Fruit fly (Drosophila melanogaster) whole organism, embryonic: ENCODE data around the gene Polr3G.

ENCODE experiments used
- B-H2 ChIP-seq: fragments of 200-800 bp; sonication (Bioruptor generic); optimal IDR thresholded peaks from 2 replicates; lab custom pipeline; 2018; ENCODE audit warnings: missing biosample characterization, mild to moderate bottlenecking, missing genetic modification characterization
- Blimp-1 ChIP-seq: fragments of 200-800 bp; sonication (Bioruptor generic); optimal IDR thresholded peaks from 3 replicates; lab custom pipeline; 2018; ENCODE audit warnings: missing biosample characterization, missing genetic modification characterization, mild to moderate bottlenecking, moderate library complexity, missing genetic modification reagents
- C15 ChIP-seq: fragments of 200-800 bp; sonication (Bioruptor generic); IDR thresholded peaks from 3 replicates; pipeline ENCODE4 v1.3.6; 2022; ENCODE audit warnings: missing biosample characterization, missing genetic modification characterization
- CG10654 ChIP-seq: fragments of 200-800 bp; sonication (Bioruptor generic); optimal IDR thresholded peaks from 2 replicates; lab custom pipeline; 2016; ENCODE audit warnings: missing biosample characterization, missing genetic modification characterization
- CG10959 ChIP-seq: fragments of 200-800 bp; sonication (Bioruptor generic); IDR thresholded peaks from 2 replicates; pipeline ENCODE4 v1.3.6; 2022; ENCODE audit warnings: missing biosample characterization, missing genetic modification characterization
- CG12071 ChIP-seq: fragments of 200-800 bp; sonication (Bioruptor generic); optimal IDR thresholded peaks from 3 replicates; lab custom pipeline; 2018; ENCODE audit warnings: missing biosample characterization, mild to moderate bottlenecking, missing genetic modification characterization
- CG12744 ChIP-seq: fragments of 200-800 bp; sonication (Bioruptor generic); optimal IDR thresholded peaks from 2 replicates; lab custom pipeline; 2016; ENCODE audit warnings: missing biosample characterization, missing genetic modification characterization
- CG12942 ChIP-seq: fragments of 200-800 bp; sonication (Bioruptor generic); optimal IDR thresholded peaks from 3 replicates; lab custom pipeline; 2016; ENCODE audit warnings: missing biosample characterization, missing genetic modification characterization
- CG14014 ChIP-seq: fragments of 200-800 bp; sonication (Bioruptor generic); IDR thresholded peaks from 2 replicates; pipeline ENCODE4 v1.3.6; 2022; ENCODE audit warnings: missing biosample characterization, missing genetic modification characterization
- CG14965 ChIP-seq: fragments of 200-800 bp; sonication (Bioruptor generic); optimal IDR thresholded peaks from 2 replicates; lab custom pipeline; 2016; ENCODE audit warnings: missing biosample characterization, missing genetic modification characterization, borderline replicate concordance
- CG15514 ChIP-seq: fragments of 200-800 bp; sonication (Bioruptor generic); optimal IDR thresholded peaks from 3 replicates; lab custom pipeline; 2017; ENCODE audit warnings: missing biosample characterization, missing genetic modification characterization, mild to moderate bottlenecking, moderate library complexity, missing genetic modification reagents
- CG17385 ChIP-seq: fragments of 200-800 bp; sonication (Bioruptor generic); optimal IDR thresholded peaks from 3 replicates; lab custom pipeline; 2018; ENCODE audit warnings: missing biosample characterization, mild to moderate bottlenecking, missing genetic modification characterization
- CG2120 ChIP-seq: fragments of 200-800 bp; sonication (Bioruptor generic); optimal IDR thresholded peaks from 3 replicates; lab custom pipeline; 2016; ENCODE audit warnings: missing biosample characterization, missing genetic modification characterization
- CG31365 ChIP-seq: fragments of 200-800 bp; sonication (Bioruptor generic); optimal IDR thresholded peaks from 2 replicates; lab custom pipeline; 2018; ENCODE audit warnings: missing biosample characterization, mild to moderate bottlenecking, missing genetic modification characterization
- CG3163 ChIP-seq: fragments of 200-800 bp; sonication (Bioruptor generic); optimal IDR thresholded peaks from 3 replicates; lab custom pipeline; 2016; ENCODE audit warnings: missing biosample characterization, missing genetic modification characterization
- CG9932 ChIP-seq: fragments of 200-800 bp; sonication (Bioruptor generic); IDR thresholded peaks from 2 replicates; pipeline ENCODE4 v1.3.6; 2022; ENCODE audit warnings: missing biosample characterization, missing genetic modification characterization
- Dll ChIP-seq: fragments of 200-800 bp; sonication (Bioruptor generic); IDR thresholded peaks from 4 replicates; pipeline ENCODE4 v1.3.6; 2022; ENCODE audit warnings: missing biosample characterization, missing genetic modification characterization; ENCODE audit not compliant: partially characterized antibody
- Doc2 ChIP-seq: fragments of 200-800 bp; sonication (Bioruptor generic); IDR thresholded peaks from 2 replicates; pipeline ENCODE4 v1.3.6; 2022; ENCODE audit warnings: missing biosample characterization, missing genetic modification characterization
- Ets97D ChIP-seq: fragments of 200-800 bp; sonication (Bioruptor generic); optimal IDR thresholded peaks from 3 replicates; lab custom pipeline; 2016; ENCODE audit warnings: missing biosample characterization, missing genetic modification characterization
- Gug ChIP-seq: fragments of 200-800 bp; sonication (Bioruptor generic); IDR thresholded peaks from 4 replicates; pipeline ENCODE4 v1.3.6; 2022; ENCODE audit warnings: missing biosample characterization, missing genetic modification characterization
- Hand ChIP-seq: fragments of 200-800 bp; sonication (Bioruptor generic); optimal IDR thresholded peaks from 2 replicates; lab custom pipeline; 2017; ENCODE audit warnings: mild to moderate bottlenecking, missing biosample characterization, missing genetic modification reagents, missing genetic modification characterization
- HmgD ChIP-seq: fragments of 200-800 bp; sonication (Bioruptor generic); optimal IDR thresholded peaks from 3 replicates; lab custom pipeline; 2016; ENCODE audit warnings: missing biosample characterization, missing genetic modification characterization
- Hmx ChIP-seq: fragments of 200-800 bp; sonication (Bioruptor generic); optimal IDR thresholded peaks from 2 replicates; lab custom pipeline; 2016; ENCODE audit warnings: missing biosample characterization, missing genetic modification characterization
- Hr51 ChIP-seq, 2 experiments: fragments of 200-800 bp; sonication (Bioruptor generic); optimal IDR thresholded peaks; 2 replicates in 1 of 2; 3 replicates in 1 of 2; lab custom pipeline; 2016 to 2018; ENCODE audit warnings: missing biosample characterization in 2 of 2, missing genetic modification characterization in 2 of 2, mild to moderate bottlenecking in 1 of 2, moderate library complexity in 1 of 2
- Hr78 ChIP-seq, 2 experiments: fragments of 200-800 bp in 1 of 2; fragments of >200 bp in 1 of 2; sonication (Bioruptor generic) in 1 of 2; optimal IDR thresholded peaks; 2 replicates each; lab custom pipeline; 2017 to 2019; ENCODE audit warnings: missing biosample characterization in 2 of 2, missing genetic modification characterization in 2 of 2, mild to moderate bottlenecking in 1 of 2, moderate library complexity in 1 of 2
- Kr ChIP-seq: fragments of 200-800 bp; sonication (Bioruptor generic); optimal IDR thresholded peaks from 2 replicates; lab custom pipeline; 2017; ENCODE audit warnings: missing biosample characterization, mild to moderate bottlenecking, missing genetic modification characterization
- Lhr ChIP-seq: fragments of 200-800 bp; sonication (Bioruptor generic); optimal IDR thresholded peaks from 3 replicates; lab custom pipeline; 2017; ENCODE audit warnings: mild to moderate bottlenecking, missing biosample characterization, missing genetic modification reagents, missing genetic modification characterization
- MESR4 ChIP-seq: fragments of 200-800 bp; sonication (Bioruptor generic); optimal IDR thresholded peaks from 2 replicates; lab custom pipeline; 2018; ENCODE audit warnings: missing biosample characterization, mild to moderate bottlenecking, missing genetic modification characterization, moderate library complexity
- Meics ChIP-seq: fragments of 200-800 bp; sonication (Bioruptor generic); optimal IDR thresholded peaks from 2 replicates; lab custom pipeline; 2017; ENCODE audit warnings: missing biosample characterization, mild to moderate bottlenecking, missing genetic modification characterization
- Nf-YC ChIP-seq: fragments of 200-800 bp; optimal IDR thresholded peaks from 3 replicates; lab custom pipeline; 2019; ENCODE audit warnings: missing biosample characterization, mild to moderate bottlenecking, missing genetic modification characterization, moderate library complexity
- Rx ChIP-seq: fragments of 200-800 bp; sonication (Bioruptor generic); IDR thresholded peaks from 2 replicates; pipeline ENCODE4 v1.3.6; 2022; ENCODE audit warnings: missing biosample characterization, missing genetic modification characterization
- Scr ChIP-seq: fragments of 200-800 bp; sonication (Bioruptor generic); IDR thresholded peaks from 2 replicates; pipeline ENCODE4 v1.3.6; 2022; ENCODE audit warnings: missing biosample characterization, missing genetic modification characterization; ENCODE audit not compliant: partially characterized antibody
- Sox102F ChIP-seq: fragments of 200-800 bp; sonication (Bioruptor generic); optimal IDR thresholded peaks from 2 replicates; lab custom pipeline; 2018; ENCODE audit warnings: missing biosample characterization, mild to moderate bottlenecking, missing genetic modification characterization, moderate library complexity
- bcd ChIP-seq: fragments of 200-800 bp; sonication (Bioruptor generic); optimal IDR thresholded peaks from 2 replicates; lab custom pipeline; 2017; ENCODE audit warnings: missing biosample characterization, mild to moderate bottlenecking, missing genetic modification characterization
- bigmax ChIP-seq: fragments of 200-800 bp; sonication (Bioruptor generic); optimal IDR thresholded peaks from 2 replicates; lab custom pipeline; 2018; ENCODE audit warnings: missing biosample characterization, mild to moderate bottlenecking, missing genetic modification characterization
- bowl ChIP-seq: fragments of 200-800 bp; sonication (Bioruptor generic); IDR thresholded peaks from 2 replicates; pipeline ENCODE4 v1.3.6; 2022; ENCODE audit warnings: missing biosample characterization, missing genetic modification characterization
- dati ChIP-seq: fragments of 200-800 bp; sonication (Bioruptor generic); IDR thresholded peaks from 2 replicates; pipeline ENCODE4 v1.3.6; 2022; ENCODE audit warnings: missing biosample characterization, missing genetic modification characterization
- dmrt11E ChIP-seq: fragments of 200-800 bp; sonication (Bioruptor generic); optimal IDR thresholded peaks from 3 replicates; lab custom pipeline; 2018; ENCODE audit warnings: missing biosample characterization, mild to moderate bottlenecking, missing genetic modification characterization, moderate library complexity
- emc ChIP-seq: fragments of 200-800 bp; sonication (Bioruptor generic); optimal IDR thresholded peaks from 2 replicates; lab custom pipeline; 2016; ENCODE audit warnings: missing biosample characterization, missing genetic modification characterization
- gt ChIP-seq: fragments of 200-800 bp; sonication (Bioruptor generic); IDR thresholded peaks from 2 replicates; pipeline ENCODE4 v1.3.6; 2022; ENCODE audit warnings: missing biosample characterization, missing genetic modification characterization
- jumu ChIP-seq: fragments of 200-800 bp; sonication (Bioruptor generic); optimal IDR thresholded peaks from 3 replicates; lab custom pipeline; 2016; ENCODE audit warnings: missing biosample characterization, missing genetic modification characterization
- kay ChIP-seq: fragments of 200-800 bp; sonication (Bioruptor generic); optimal IDR thresholded peaks from 2 replicates; lab custom pipeline; 2016; ENCODE audit warnings: missing biosample characterization, missing genetic modification characterization
- knrl ChIP-seq: fragments of 200-800 bp; sonication (Bioruptor generic); IDR thresholded peaks from 3 replicates; pipeline ENCODE4 v1.3.6; 2022; ENCODE audit warnings: missing biosample characterization, missing genetic modification characterization; ENCODE audit not compliant: partially characterized antibody
- lilli ChIP-seq: fragments of 200-800 bp; sonication (Bioruptor generic); optimal IDR thresholded peaks from 3 replicates; lab custom pipeline; 2016; ENCODE audit warnings: missing biosample characterization, missing genetic modification characterization
- lmd ChIP-seq: fragments of 200-800 bp; sonication (Bioruptor generic); IDR thresholded peaks from 2 replicates; pipeline ENCODE4 v1.3.6; 2022; ENCODE audit warnings: missing biosample characterization, missing genetic modification characterization
- pb ChIP-seq: fragments of 200-800 bp; sonication (Bioruptor generic); optimal IDR thresholded peaks from 3 replicates; lab custom pipeline; 2016; ENCODE audit warnings: missing biosample characterization, missing genetic modification characterization
- peb ChIP-seq: fragments of 200-800 bp; sonication (Bioruptor generic); IDR thresholded peaks from 2 replicates; pipeline ENCODE4 v1.3.6; 2022; ENCODE audit warnings: missing biosample characterization, missing genetic modification characterization
- ranshi ChIP-seq: fragments of 200-800 bp; sonication (Bioruptor generic); IDR thresholded peaks from 2 replicates; pipeline ENCODE4 v1.3.6; 2022; ENCODE audit warnings: missing biosample characterization, missing genetic modification characterization
- sima ChIP-seq: fragments of 200-800 bp; sonication (Bioruptor generic); optimal IDR thresholded peaks from 2 replicates; lab custom pipeline; 2016; ENCODE audit warnings: missing biosample characterization, missing genetic modification characterization
- ssp ChIP-seq: fragments of 200-800 bp; sonication (Bioruptor generic); IDR thresholded peaks from 2 replicates; pipeline ENCODE4 v1.3.6; 2022; ENCODE audit warnings: missing biosample characterization, missing genetic modification characterization
- wek ChIP-seq: fragments of 200-800 bp; sonication (Bioruptor generic); optimal IDR thresholded peaks from 3 replicates; lab custom pipeline; 2018; ENCODE audit warnings: missing biosample characterization, mild to moderate bottlenecking, missing genetic modification characterization, moderate library complexity

Polr3G gene

dm6 chr3L:17427013-17427412 is at the start of gene Polr3G (continued):
- TF ChIP-seq CG17385 (GFP tag; lab: Kevin White, UChicago) (peak; percentile 25), Hr51 (GFP tag; optimal IDR thresholded peaks at IDR 0.05; lab: Kevin White, UChicago) (peak in 1 of 2 experiments; percentile 19), bowl (GFP tag; lab: Robert Waterston, UW) (no peak; the same call in 1 of the 2 replicates), CG3163 (GFP tag; lab: Kevin White, UChicago) (no peak), Hand (no peak), HmgD (no peak), gt (GFP tag; lab: Robert Waterston, UW) (no peak), Nf-YC (tag; lab: Kevin White, UChicago) (peak; percentile 33), bigmax (GFP tag; lab: Kevin White, UChicago) (no peak), CG15514 (GFP tag; lab: Kevin White, UChicago) (peak; percentile 39), CG12744 (GFP tag; lab: Kevin White, UChicago) (no peak), CG14014 (GFP tag; lab: Robert Waterston, UW) (0 out of 2 replicates have a peak, but pooled peaks have one; percentile 22), Dll (GFP tag; lab: Robert Waterston, UW) (peak; percentile 34; the same call in 1 of the 4 replicates), wek (GFP tag; lab: Kevin White, UChicago) (no peak), CG10959 (no peak), kay (GFP tag; lab: Kevin White, UChicago) (no peak), Ets97D (GFP tag; lab: Kevin White, UChicago) (no peak), Rx (GFP tag; lab: Robert Waterston, UW) (no peak), Lhr (no peak), ssp (GFP tag; lab: Robert Waterston, UW) (no peak), Blimp-1 (no peak), Scr (GFP tag; lab: Robert Waterston, UW) (no peak), CG12071 (no peak), emc (no peak), sima (no peak), Hmx (no peak), MESR4 (GFP tag; lab: Kevin White, UChicago) (peak; percentile 41), peb (GFP tag; lab: Robert Waterston, UW) (no peak), Kr (GFP tag; lab: Kevin White, UChicago) (no peak), lilli (peak; percentile 48), ranshi (GFP tag; lab: Robert Waterston, UW) (no peak), pb (GFP tag; lab: Kevin White, UChicago) (no peak), Hr78 (GFP tag; optimal IDR thresholded peaks at IDR 0.05; lab: Kevin White, UChicago) (no peak), Gug (GFP tag; lab: Robert Waterston, UW) (no peak), jumu (GFP tag; lab: Kevin White, UChicago) (no peak), Sox102F (GFP tag; lab: Kevin White, UChicago) (no peak), CG9932 (GFP tag; lab: Robert Waterston, UW) (peak; percentile 16; the same call in 1 of the 2 replicates), CG12942 (no peak), lmd (no peak), dmrt11E (tag; lab: Kevin White, UChicago) (no peak), CG31365 (tag; lab: Kevin White, UChicago) (no peak), CG2120 (GFP tag; lab: Kevin White, UChicago) (peak; percentile 53), CG14965 (GFP tag; lab: Kevin White, UChicago) (no peak), knrl (GFP tag; lab: Robert Waterston, UW) (no peak), B-H2 (peak; percentile 22), Meics (no peak), C15 (GFP tag; lab: Robert Waterston, UW) (no peak), Doc2 (GFP tag; lab: Robert Waterston, UW) (no peak), bcd (GFP tag; lab: Kevin White, UChicago) (no peak), CG10654 (no peak), dati (GFP tag; lab: Robert Waterston, UW) (no peak)
